Worm (Caenorhabditis elegans): Measurements from ENCODE around the gene F26G1.10.

DNA sequence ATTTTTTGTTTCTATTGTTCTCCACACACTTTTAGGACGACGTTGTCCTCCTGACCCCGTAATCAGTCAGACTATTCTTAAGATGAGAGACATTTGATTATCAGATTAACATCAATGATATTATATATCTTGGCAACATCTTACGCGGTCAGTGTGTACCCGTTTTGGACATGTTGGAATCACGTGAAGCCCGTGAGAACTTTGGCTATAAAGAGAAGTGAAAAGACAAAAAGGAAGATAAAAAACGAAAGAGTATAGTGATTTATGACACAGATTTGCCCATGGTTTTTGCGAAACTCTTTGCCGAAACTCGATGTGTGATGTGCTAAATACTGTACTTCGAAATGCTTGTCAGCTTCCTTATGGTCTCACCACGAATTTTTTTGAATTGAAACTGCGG is 28.9 kb upstream of the F26G1.10 start:
- TF ChIP-seq lir-1 (GFP tag; conservative IDR thresholded peaks at IDR 0.05), result no peak
- no peak for TF ChIP-seq atf-7 (tag; optimal IDR thresholded peaks at IDR 0.05)
- TF ChIP-seq athp-1 (tag; optimal IDR thresholded peaks at IDR 0.05), result no peak
